Worm (Caenorhabditis elegans) whole organism, young adult: ENCODE measurements around the gene Y97E10AR.8.

Experiments
- B0035.1 ChIP-seq: sonication (generic microtip); optimal IDR thresholded peaks from 2 replicates; lab custom pipeline; 2016; ENCODE audit warnings: missing genetic modification characterization, mild to moderate bottlenecking, missing compliant biosample characterization, missing genotype, missing genetic modification reagents
- atf-7 ChIP-seq: sonication (generic microtip); optimal IDR thresholded peaks from 2 replicates; lab custom pipeline; 2017; ENCODE audit warnings: mild to moderate bottlenecking, missing genetic modification characterization, missing compliant biosample characterization
- lin-35 ChIP-seq, 3 experiments: fragments of 150-350 bp in 2 of 3; sonication (generic microtip) in 1 of 3; optimal IDR thresholded peaks; 2 replicates each; lab custom pipeline; 2014 to 2018; ENCODE audit warnings: missing biosample characterization in 3 of 3, missing genetic modification characterization in 3 of 3, missing genetic modification reagents in 3 of 3

DNA sequence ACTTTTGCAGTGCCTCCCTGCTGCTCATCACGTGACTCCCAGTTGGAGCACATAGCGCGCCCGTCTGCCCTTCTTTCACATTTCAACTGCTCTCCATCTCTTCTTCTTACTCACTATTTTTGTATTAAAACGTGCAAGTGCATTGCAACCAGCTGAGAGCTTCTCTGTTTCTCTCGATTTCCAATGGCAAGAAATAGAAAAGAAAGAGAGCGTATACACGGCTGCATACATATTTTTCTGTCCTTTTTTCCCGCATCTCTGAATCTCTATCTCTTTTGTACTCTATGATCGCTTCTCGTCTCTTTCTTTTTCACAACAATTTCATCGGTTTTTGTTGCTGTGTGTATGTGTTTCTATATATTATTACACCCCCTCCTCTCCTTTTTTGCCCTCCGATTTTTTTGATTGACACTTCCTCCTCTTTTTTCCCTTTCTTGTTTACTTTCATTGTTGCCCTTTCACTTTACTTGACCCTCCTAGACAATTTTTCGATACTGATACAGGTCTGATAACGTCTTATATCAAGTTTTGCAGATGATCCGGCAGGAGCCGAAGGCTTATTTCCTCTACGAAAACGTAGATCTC lies 4.1 kb upstream of the Y97E10AR.8 start, which contains the start of gene Y97E10AR.1:
- TF ChIP-seq lin-35 (GFP tag; optimal IDR thresholded peaks at IDR 0.05; lab: Kevin White, UChicago) (peak in 1 of 3 experiments; percentile 80), B0035.1 (tag; lab: Kevin White, UChicago) (no peak), atf-7 (tag; lab: Kevin White, UChicago) (peak; percentile 85)
